Fruit fly (Drosophila melanogaster): ENCODE results near the gene nes.

nes gene

DNA sequence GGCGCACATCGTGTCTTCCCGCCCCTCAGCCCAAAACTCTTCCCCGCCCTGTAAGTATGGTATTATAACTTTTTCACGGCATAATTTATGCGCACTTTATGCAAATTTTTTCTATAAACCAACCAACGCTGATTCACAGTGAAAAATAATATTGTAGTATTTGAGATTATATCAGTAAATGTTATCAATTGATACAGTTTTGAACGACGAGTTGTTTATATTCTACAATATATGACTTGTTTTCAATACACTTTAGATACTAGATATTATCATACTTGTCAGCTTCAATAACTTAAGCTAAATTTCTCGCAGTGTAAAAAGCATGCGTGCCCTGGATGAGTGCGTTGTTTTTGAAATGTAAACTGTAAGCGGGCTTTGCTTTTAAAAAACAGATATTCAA lies 44.1 kb downstream of the nes start (continued):
- TF ChIP-seq Mad (GFP tag; optimal IDR thresholded peaks at IDR 0.05): no peak
- TF ChIP-seq CG9817 (tag; optimal IDR thresholded peaks at IDR 0.05): peak; percentile 53
- no peak for TF ChIP-seq wor (GFP tag; IDR thresholded peaks at IDR 0.05)
- peak; percentile 24 for TF ChIP-seq az2 (GFP tag; optimal IDR thresholded peaks at IDR 0.05)
- no peak for TF ChIP-seq CG7271 (tag; optimal IDR thresholded peaks at IDR 0.05)
- peak; percentile 21 for TF ChIP-seq sd (tag; optimal IDR thresholded peaks at IDR 0.05)
- TF ChIP-seq CG8765 (GFP tag; IDR thresholded peaks at IDR 0.05): no peak
- TF ChIP-seq CG13287 (GFP tag; IDR thresholded peaks at IDR 0.05; ENCODE audit: partially characterized antibody): no peak
- TF ChIP-seq mld (GFP tag; IDR thresholded peaks at IDR 0.05; ENCODE audit: partially characterized antibody): no peak
- TF ChIP-seq CG10147 (GFP tag; optimal IDR thresholded peaks at IDR 0.05): peak; percentile 76
- TF ChIP-seq luna (GFP tag; optimal IDR thresholded peaks at IDR 0.05): no peak
- TF ChIP-seq NfI (GFP tag; optimal IDR thresholded peaks at IDR 0.05): peak; percentile 11
- TF ChIP-seq CG1602 (GFP tag; optimal IDR thresholded peaks at IDR 0.05): no peak
- no peak for TF ChIP-seq HLH54F (GFP tag; optimal IDR thresholded peaks at IDR 0.05)
- TF ChIP-seq ara (GFP tag; IDR thresholded peaks at IDR 0.05): no peak
- no peak for TF ChIP-seq gfzf (GFP tag; optimal IDR thresholded peaks at IDR 0.05)
- no peak for TF ChIP-seq Opbp (GFP tag; IDR thresholded peaks at IDR 0.05; ENCODE audit: partially characterized antibody)
- no peak for TF ChIP-seq CG8290 (GFP tag; optimal IDR thresholded peaks at IDR 0.05)
- peak in 1 of 2 experiments; percentile 39 for TF ChIP-seq CG8290 (tag; optimal IDR thresholded peaks at IDR 0.05)
- no peak for TF ChIP-seq Hr3 (GFP tag; optimal IDR thresholded peaks at IDR 0.05)
- TF ChIP-seq ranshi (GFP tag; IDR thresholded peaks at IDR 0.05): peak; percentile 51
- no peak for TF ChIP-seq CG34422 (GFP tag; IDR thresholded peaks at IDR 0.05)
- no peak for TF ChIP-seq Doc3 (GFP tag; IDR thresholded peaks at IDR 0.05; ENCODE audit: partially characterized antibody)
- no peak for TF ChIP-seq dm (GFP tag; optimal IDR thresholded peaks at IDR 0.05)
- TF ChIP-seq CG18011 (GFP tag; optimal IDR thresholded peaks at IDR 0.05): no peak
- TF ChIP-seq PHDP (tag; optimal IDR thresholded peaks at IDR 0.05): peak; percentile 67
- TF ChIP-seq CG10321 (GFP tag; IDR thresholded peaks at IDR 0.05): 0 out of 2 replicates have a peak, but pooled peaks have one; percentile 13
- peak; percentile 55; the same call in 1 of the 2 replicates for TF ChIP-seq Xrp1 (GFP tag; IDR thresholded peaks at IDR 0.05)
- no peak for TF ChIP-seq prd (optimal IDR thresholded peaks at IDR 0.05)
- peak; percentile 56; the same call in 1 of the 3 replicates for TF ChIP-seq prd (GFP tag; IDR thresholded peaks at IDR 0.05)
- no peak for TF ChIP-seq NC2β (GFP tag; optimal IDR thresholded peaks at IDR 0.05)
- TF ChIP-seq HmgD (GFP tag; optimal IDR thresholded peaks at IDR 0.05): no peak
- TF ChIP-seq sisA (GFP tag; IDR thresholded peaks at IDR 0.05): peak; percentile 17; the same call in 1 of the 2 replicates
- TF ChIP-seq ato (GFP tag; IDR thresholded peaks at IDR 0.05; ENCODE audit: partially characterized antibody): no peak
- TF ChIP-seq CG1792 (GFP tag; optimal IDR thresholded peaks at IDR 0.05): no peak
- TF ChIP-seq CG17612 (GFP tag; IDR thresholded peaks at IDR 0.05): no peak
- peak; percentile 63; the same call in 2 of the 3 replicates for TF ChIP-seq row (GFP tag; IDR thresholded peaks at IDR 0.05)
- TF ChIP-seq Bdp1 (GFP tag; optimal IDR thresholded peaks at IDR 0.05): no peak
- peak; percentile 48 for TF ChIP-seq Meics (GFP tag; optimal IDR thresholded peaks at IDR 0.05)
- no peak for TF ChIP-seq Atf6 (GFP tag; IDR thresholded peaks at IDR 0.05)
- peak; percentile 37 for TF ChIP-seq caup (GFP tag; optimal IDR thresholded peaks at IDR 0.05; ENCODE audit: severe bottlenecking)
- TF ChIP-seq CG12391 (tag; optimal IDR thresholded peaks at IDR 0.05): peak; percentile 48
- TF ChIP-seq pnt (GFP tag; optimal IDR thresholded peaks at IDR 0.05): no peak
- no peak for TF ChIP-seq jigr1 (GFP tag; IDR thresholded peaks at IDR 0.05)
- no peak for TF ChIP-seq Hey (tag; optimal IDR thresholded peaks at IDR 0.05)
- no peak for TF ChIP-seq bbx (GFP tag; IDR thresholded peaks at IDR 0.05; ENCODE audit: partially characterized antibody)
- no peak for TF ChIP-seq kni (GFP tag; optimal IDR thresholded peaks at IDR 0.05)
- no peak for TF ChIP-seq hb (GFP tag; IDR thresholded peaks at IDR 0.05; ENCODE audit: partially characterized antibody)
- TF ChIP-seq CG2202 (tag; optimal IDR thresholded peaks at IDR 0.05): no peak
- peak; percentile 74 for TF ChIP-seq CG12769 (tag; optimal IDR thresholded peaks at IDR 0.05)
- no peak for TF ChIP-seq NC2α (GFP tag; optimal IDR thresholded peaks at IDR 0.05)

Measured in whole organism, embryonic.